Fruit fly (Drosophila melanogaster): ENCODE measurements around the gene CG42586.
"Not testable (repeated sequence)": the region's sequence is repeated elsewhere in the genome, so short reads cannot be mapped to it uniquely, and the experiment has no call there.

CG42586 gene

dm6 chr2L:14741740-14742139 lies at the start of gene CG42586:
CG42586 (minus strand) TSS chr2L:14741840.
- TF ChIP-seq insv, Sin3A, psq (optimal IDR thresholded peaks at IDR 0.05): not testable (repeated sequence)

- TF ChIP-seq insv (optimal IDR thresholded peaks at IDR 0.05) (no peak), h (optimal IDR thresholded peaks at IDR 0.05) (no peak), ttk (optimal IDR thresholded peaks at IDR 0.05) (no peak), Myc (optimal IDR thresholded peaks at IDR 0.05) (no peak), Sin3A (optimal IDR thresholded peaks at IDR 0.05) (no peak), psq (optimal IDR thresholded peaks at IDR 0.05) (no peak)
Observed at dm6 chr2L:14784498-14784897, 42.9 kb upstream of the CG42586 start, which contains the start of gene CG18636. CG18636 (minus strand) TSS chr2L:14784598.

- TF ChIP-seq Myc (optimal IDR thresholded peaks at IDR 0.05) (no peak), psq (optimal IDR thresholded peaks at IDR 0.05) (no peak)
Observed at dm6 chr2L:14774713-14775112, 33.1 kb upstream of the CG42586 start, which contains the start of gene CG4650. CG4650 (minus strand) TSS chr2L:14774981.

- TF ChIP-seq ttk (optimal IDR thresholded peaks at IDR 0.05) (no peak), Sin3A (optimal IDR thresholded peaks at IDR 0.05) (no peak), insv (optimal IDR thresholded peaks at IDR 0.05) (no peak), Myc (optimal IDR thresholded peaks at IDR 0.05) (no peak), h (optimal IDR thresholded peaks at IDR 0.05) (no peak), psq (optimal IDR thresholded peaks at IDR 0.05) (no peak)
Observed at dm6 chr2L:14765608-14766007, 24.0 kb upstream of the CG42586 start, which contains the start of gene CG4701. CG4701 (plus strand) TSS chr2L:14765908.

- TF ChIP-seq ttk (optimal IDR thresholded peaks at IDR 0.05): no peak
- no peak for TF ChIP-seq Sin3A (optimal IDR thresholded peaks at IDR 0.05)
- no peak for TF ChIP-seq h (optimal IDR thresholded peaks at IDR 0.05)
- TF ChIP-seq Myc (optimal IDR thresholded peaks at IDR 0.05): no peak
- TF ChIP-seq insv (optimal IDR thresholded peaks at IDR 0.05): no peak
- no peak for TF ChIP-seq psq (optimal IDR thresholded peaks at IDR 0.05)
Observed at dm6 chr2L:14762465-14762864, 20.8 kb upstream of the CG42586 start, which contains the start of gene CSN1a. CSN1a (plus strand) TSS chr2L:14762765.

- TF ChIP-seq h (optimal IDR thresholded peaks at IDR 0.05): no peak
- TF ChIP-seq Sin3A (optimal IDR thresholded peaks at IDR 0.05): no peak
- no peak for TF ChIP-seq ttk (optimal IDR thresholded peaks at IDR 0.05)
- no peak for TF ChIP-seq Myc (optimal IDR thresholded peaks at IDR 0.05)
- TF ChIP-seq insv (optimal IDR thresholded peaks at IDR 0.05): no peak
- TF ChIP-seq psq (optimal IDR thresholded peaks at IDR 0.05): no peak
Observed at dm6 chr2L:14760467-14760866, 18.8 kb upstream of the CG42586 start, which contains the start of gene CG4691. CG4691 (plus strand) TSS chr2L:14760767.

dm6 chr2L:14746068-14746467 lies 4.4 kb upstream of the CG42586 start:
- TF ChIP-seq Myc (optimal IDR thresholded peaks at IDR 0.05) (no peak), insv (optimal IDR thresholded peaks at IDR 0.05) (no peak), psq (optimal IDR thresholded peaks at IDR 0.05) (no peak), h (optimal IDR thresholded peaks at IDR 0.05) (no peak), ttk (optimal IDR thresholded peaks at IDR 0.05) (no peak), Sin3A (optimal IDR thresholded peaks at IDR 0.05) (no peak)

dm6 chr2L:14745068-14745467 lies 3.4 kb upstream of the CG42586 start, which contains the start of gene CG42587:
CG42587 (minus strand) TSS chr2L:14745210.
- TF ChIP-seq Myc (optimal IDR thresholded peaks at IDR 0.05) (no peak), Sin3A (optimal IDR thresholded peaks at IDR 0.05) (no peak), psq (optimal IDR thresholded peaks at IDR 0.05) (no peak), insv (optimal IDR thresholded peaks at IDR 0.05) (no peak), h (optimal IDR thresholded peaks at IDR 0.05) (no peak), ttk (optimal IDR thresholded peaks at IDR 0.05) (no peak)

- TF ChIP-seq Sin3A (optimal IDR thresholded peaks at IDR 0.05) (no peak), insv (optimal IDR thresholded peaks at IDR 0.05) (no peak), h (optimal IDR thresholded peaks at IDR 0.05) (no peak), Myc (optimal IDR thresholded peaks at IDR 0.05) (no peak), psq (optimal IDR thresholded peaks at IDR 0.05) (no peak), ttk (optimal IDR thresholded peaks at IDR 0.05) (no peak)
Observed at dm6 chr2L:14744121-14744520, 2.5 kb upstream of the CG42586 start, which contains the start of gene CG42681. CG42681 (plus strand) TSS chr2L:14744421.

- TF ChIP-seq h (optimal IDR thresholded peaks at IDR 0.05) (no peak), ttk (optimal IDR thresholded peaks at IDR 0.05) (no peak), Myc (optimal IDR thresholded peaks at IDR 0.05) (no peak), insv (optimal IDR thresholded peaks at IDR 0.05) (no peak), Sin3A (optimal IDR thresholded peaks at IDR 0.05) (no peak), psq (optimal IDR thresholded peaks at IDR 0.05) (no peak)
Observed at dm6 chr2L:14743337-14743736, 1.7 kb upstream of the CG42586 start.

dm6 chr2L:14742893-14743292 lies 1.3 kb upstream of the CG42586 start, which contains the start of gene CG34166:
CG34166 (plus strand) TSS chr2L:14743193.
- not testable (repeated sequence) for TF ChIP-seq h, psq, Myc (optimal IDR thresholded peaks at IDR 0.05)

- not testable (repeated sequence) for TF ChIP-seq Myc, psq, insv (optimal IDR thresholded peaks at IDR 0.05)
Observed at dm6 chr2L:14739614-14740013, 2.0 kb downstream of the CG42586 start, which contains the start of gene CG42585. CG42585 (plus strand) TSS chr2L:14739914.

dm6 chr2L:14737669-14738068 lies 4.0 kb downstream of the CG42586 start, which contains the start of gene CG31775:
CG31775 (minus strand) TSS chr2L:14737769.
- not testable (repeated sequence) for TF ChIP-seq psq, Myc, Sin3A (optimal IDR thresholded peaks at IDR 0.05)

Measured in Kc167 (cell line).